Worm (Caenorhabditis elegans) whole organism, L1 larva: ENCODE measurements around the gene cyp-13A10.

Experiments used
- ama-1 ChIP-seq: fragments of 150-350 bp; optimal IDR thresholded peaks from 2 replicates; lab custom pipeline; 2014
- fos-1 ChIP-seq: fragments of 150-350 bp; optimal IDR thresholded peaks from 2 replicates; lab custom pipeline; 2014; ENCODE audit warnings: missing biosample characterization, missing genetic modification characterization
- lin-15B ChIP-seq: fragments of 150-350 bp; sonication (generic microtip); optimal IDR thresholded peaks from 3 replicates; lab custom pipeline; 2014; ENCODE audit warnings: missing biosample characterization, missing genetic modification characterization
- nhr-11 ChIP-seq: fragments of 150-350 bp; optimal IDR thresholded peaks from 2 replicates; lab custom pipeline; 2014; ENCODE audit warnings: missing biosample characterization, missing genetic modification characterization
- ztf-4 ChIP-seq: fragments of 150-350 bp; optimal IDR thresholded peaks from 2 replicates; lab custom pipeline; 2014; ENCODE audit warnings: missing biosample characterization, missing genetic modification characterization

ce11 chrII:9655530-9656139 is 7.0 kb downstream of the cyp-13A10 start, which contains the start of gene ZK1307.1:
- no peak for TF ChIP-seq fos-1 (tag; lab: Kevin White, UChicago)
- no peak for TF ChIP-seq ztf-4 (tag; lab: Kevin White, UChicago)
- no peak for TF ChIP-seq ama-1
- no peak for TF ChIP-seq nhr-11 (tag; lab: Kevin White, UChicago)
- TF ChIP-seq lin-15B (tag; lab: Kevin White, UChicago): no peak
